Fruit fly (Drosophila melanogaster) whole organism, embryonic: ENCODE measurements around the gene CG9483.

ENCODE experiments used
- Bgb ChIP-seq: fragments of 200-800 bp; sonication (Bioruptor generic); IDR thresholded peaks from 2 replicates; pipeline ENCODE4 v1.3.6; 2022; ENCODE audit warnings: missing biosample characterization, missing genetic modification characterization; ENCODE audit not compliant: partially characterized antibody
- CG1024 ChIP-seq: fragments of 200-800 bp; sonication (Bioruptor generic); IDR thresholded peaks from 2 replicates; pipeline ENCODE4 v1.3.6; 2022; ENCODE audit warnings: missing biosample characterization, missing genetic modification characterization
- CG11560 ChIP-seq: fragments of 200-800 bp; sonication (Bioruptor generic); IDR thresholded peaks from 3 replicates; pipeline ENCODE4 v1.3.6; 2022; ENCODE audit warnings: missing biosample characterization, missing genetic modification characterization
- CG11696 ChIP-seq: fragments of 200-800 bp; sonication (Bioruptor generic); IDR thresholded peaks from 2 replicates; pipeline ENCODE4 v1.3.6; 2022; ENCODE audit warnings: missing biosample characterization, missing genetic modification characterization
- CG12104 ChIP-seq: fragments of 200-800 bp; sonication (Bioruptor generic); optimal IDR thresholded peaks from 3 replicates; lab custom pipeline; 2016; ENCODE audit warnings: missing biosample characterization, missing genetic modification characterization
- CG17186 ChIP-seq: fragments of 200-800 bp; sonication (Bioruptor generic); optimal IDR thresholded peaks from 3 replicates; lab custom pipeline; 2017; ENCODE audit warnings: missing biosample characterization, missing genetic modification reagents, missing genetic modification characterization
- CG17385 ChIP-seq: fragments of 200-800 bp; sonication (Bioruptor generic); optimal IDR thresholded peaks from 3 replicates; lab custom pipeline; 2018; ENCODE audit warnings: missing biosample characterization, mild to moderate bottlenecking, missing genetic modification characterization
- CG4404 ChIP-seq: fragments of 200-800 bp; sonication (Bioruptor generic); IDR thresholded peaks from 2 replicates; pipeline ENCODE4 v1.3.6; 2022; ENCODE audit warnings: missing biosample characterization, missing genetic modification characterization
- CG4707 ChIP-seq: fragments of 200-800 bp; sonication (Bioruptor generic); optimal IDR thresholded peaks from 2 replicates; lab custom pipeline; 2018; ENCODE audit warnings: missing biosample characterization, mild to moderate bottlenecking, missing genetic modification characterization, moderate library complexity
- CG5953 ChIP-seq: fragments of 200-800 bp; sonication (Bioruptor generic); IDR thresholded peaks from 2 replicates; pipeline ENCODE4 v1.3.6; 2022; ENCODE audit warnings: missing biosample characterization, missing genetic modification characterization
- CG7745 ChIP-seq: fragments of 200-800 bp; sonication (Bioruptor generic); optimal IDR thresholded peaks from 2 replicates; lab custom pipeline; 2018; ENCODE audit warnings: missing biosample characterization, mild to moderate bottlenecking, missing genetic modification characterization, moderate library complexity
- CG7987 ChIP-seq: fragments of 200-800 bp; sonication (Bioruptor generic); optimal IDR thresholded peaks from 2 replicates; lab custom pipeline; 2018; ENCODE audit warnings: missing biosample characterization, mild to moderate bottlenecking, missing genetic modification characterization, moderate library complexity
- CG8281 ChIP-seq: fragments of 200-800 bp; sonication (Bioruptor generic); optimal IDR thresholded peaks from 2 replicates; lab custom pipeline; 2018; ENCODE audit warnings: missing biosample characterization, mild to moderate bottlenecking, missing genetic modification characterization, moderate library complexity
- CG9609 ChIP-seq: fragments of 200-800 bp; sonication (Bioruptor generic); optimal IDR thresholded peaks from 3 replicates; lab custom pipeline; 2016; ENCODE audit warnings: missing biosample characterization, missing genetic modification characterization
- H2.0 ChIP-seq: fragments of 200-800 bp; sonication (Bioruptor generic); IDR thresholded peaks from 2 replicates; pipeline ENCODE4 v1.3.6; 2022; ENCODE audit warnings: missing biosample characterization, missing genetic modification characterization
- HmgD ChIP-seq: fragments of 200-800 bp; sonication (Bioruptor generic); optimal IDR thresholded peaks from 3 replicates; lab custom pipeline; 2016; ENCODE audit warnings: missing biosample characterization, missing genetic modification characterization
- Hmx ChIP-seq: fragments of 200-800 bp; sonication (Bioruptor generic); optimal IDR thresholded peaks from 2 replicates; lab custom pipeline; 2016; ENCODE audit warnings: missing biosample characterization, missing genetic modification characterization
- Lhr ChIP-seq: fragments of 200-800 bp; sonication (Bioruptor generic); optimal IDR thresholded peaks from 3 replicates; lab custom pipeline; 2017; ENCODE audit warnings: mild to moderate bottlenecking, missing biosample characterization, missing genetic modification reagents, missing genetic modification characterization
- NC2α ChIP-seq: fragments of 200-800 bp; sonication (Bioruptor generic); optimal IDR thresholded peaks from 2 replicates; lab custom pipeline; 2016; ENCODE audit warnings: missing biosample characterization, missing genetic modification characterization
- Scr ChIP-seq: fragments of 200-800 bp; sonication (Bioruptor generic); IDR thresholded peaks from 2 replicates; pipeline ENCODE4 v1.3.6; 2022; ENCODE audit warnings: missing biosample characterization, missing genetic modification characterization; ENCODE audit not compliant: partially characterized antibody
- Ssrp ChIP-seq: fragments of 200-800 bp; sonication (Bioruptor generic); optimal IDR thresholded peaks from 2 replicates; lab custom pipeline; 2018; ENCODE audit warnings: missing biosample characterization, mild to moderate bottlenecking, missing genetic modification characterization, moderate library complexity
- Tbp ChIP-seq: fragments of >200 bp; optimal IDR thresholded peaks from 2 replicates; lab custom pipeline; 2018; ENCODE audit warnings: missing biosample characterization, missing genetic modification characterization
- ase ChIP-seq: fragments of 200-800 bp; sonication (Bioruptor generic); IDR thresholded peaks from 3 replicates; pipeline ENCODE4 v1.3.6; 2022; ENCODE audit warnings: missing biosample characterization, missing genetic modification characterization
- corto ChIP-seq: fragments of 200-800 bp; sonication (Bioruptor generic); optimal IDR thresholded peaks from 2 replicates; lab custom pipeline; 2016; ENCODE audit warnings: missing biosample characterization, mild to moderate bottlenecking, missing genetic modification characterization, moderate library complexity
- crp ChIP-seq, 2 experiments: fragments of 200-800 bp; sonication (Bioruptor generic); optimal IDR thresholded peaks; 2 replicates in 1 of 2; 3 replicates in 1 of 2; lab custom pipeline; 2017; ENCODE audit warnings: missing biosample characterization in 2 of 2, missing genetic modification characterization in 2 of 2, mild to moderate bottlenecking in 1 of 2, moderate library complexity in 1 of 2
- cwo ChIP-seq: fragments of 200-800 bp; sonication (Bioruptor generic); optimal IDR thresholded peaks from 3 replicates; lab custom pipeline; 2017; ENCODE audit warnings: missing biosample characterization, missing genetic modification characterization, mild to moderate bottlenecking, moderate library complexity, missing genetic modification reagents
- dmrt99B ChIP-seq: fragments of 200-800 bp; sonication (Bioruptor generic); optimal IDR thresholded peaks from 2 replicates; lab custom pipeline; 2018; ENCODE audit warnings: missing biosample characterization, mild to moderate bottlenecking, missing genetic modification characterization, moderate library complexity
- emc ChIP-seq: fragments of 200-800 bp; sonication (Bioruptor generic); optimal IDR thresholded peaks from 2 replicates; lab custom pipeline; 2016; ENCODE audit warnings: missing biosample characterization, missing genetic modification characterization
- ewg ChIP-seq: fragments of 200-800 bp; sonication (Bioruptor generic); optimal IDR thresholded peaks from 3 replicates; lab custom pipeline; 2017; ENCODE audit warnings: mild to moderate bottlenecking, missing biosample characterization, missing genetic modification reagents, missing genetic modification characterization
- fd102C ChIP-seq: fragments of 200-800 bp; sonication (Bioruptor generic); optimal IDR thresholded peaks from 2 replicates; lab custom pipeline; 2018; ENCODE audit warnings: missing biosample characterization, mild to moderate bottlenecking, missing genetic modification characterization, moderate library complexity
- gcm2 ChIP-seq: fragments of 200-800 bp; sonication (Bioruptor generic); optimal IDR thresholded peaks from 2 replicates; lab custom pipeline; 2016; ENCODE audit warnings: missing biosample characterization, missing genetic modification characterization
- gem ChIP-seq: fragments of 200-800 bp; sonication (Bioruptor generic); optimal IDR thresholded peaks from 2 replicates; lab custom pipeline; 2019; ENCODE audit warnings: missing biosample characterization, mild to moderate bottlenecking, missing genetic modification characterization, moderate library complexity
- gsb ChIP-seq: fragments of 200-800 bp; sonication (Bioruptor generic); IDR thresholded peaks from 2 replicates; pipeline ENCODE4 v1.3.6; 2022; ENCODE audit warnings: missing biosample characterization, missing genetic modification characterization
- kay ChIP-seq: fragments of 200-800 bp; sonication (Bioruptor generic); optimal IDR thresholded peaks from 2 replicates; lab custom pipeline; 2016; ENCODE audit warnings: missing biosample characterization, missing genetic modification characterization
- kni ChIP-seq: fragments of 200-800 bp; sonication (Bioruptor generic); optimal IDR thresholded peaks from 3 replicates; lab custom pipeline; 2017; ENCODE audit warnings: mild to moderate bottlenecking, missing biosample characterization, missing genetic modification reagents, missing genetic modification characterization
- lilli ChIP-seq: fragments of 200-800 bp; sonication (Bioruptor generic); optimal IDR thresholded peaks from 3 replicates; lab custom pipeline; 2016; ENCODE audit warnings: missing biosample characterization, missing genetic modification characterization
- mirr ChIP-seq: fragments of 200-800 bp; sonication (Bioruptor generic); optimal IDR thresholded peaks from 3 replicates; lab custom pipeline; 2018; ENCODE audit warnings: missing biosample characterization, mild to moderate bottlenecking, missing genetic modification characterization
- nau ChIP-seq: fragments of 200-800 bp; sonication (Bioruptor generic); optimal IDR thresholded peaks from 3 replicates; lab custom pipeline; 2017; ENCODE audit warnings: missing biosample characterization, mild to moderate bottlenecking, missing genetic modification characterization, missing genetic modification reagents
- otp ChIP-seq: fragments of 200-800 bp; sonication (Bioruptor generic); IDR thresholded peaks from 3 replicates; pipeline ENCODE4, ENCODE4 v1.3.6; 2022; ENCODE audit warnings: missing biosample characterization, missing genetic modification characterization
- peb ChIP-seq: fragments of 200-800 bp; sonication (Bioruptor generic); IDR thresholded peaks from 2 replicates; pipeline ENCODE4 v1.3.6; 2022; ENCODE audit warnings: missing biosample characterization, missing genetic modification characterization
- prd ChIP-seq, 3 experiments: fragments of >200 bp in 2 of 3; fragments of 200-800 bp in 1 of 3; sonication (Bioruptor generic) in 1 of 3; optimal IDR thresholded peaks in 2 of 3; IDR thresholded peaks in 1 of 3; 2 replicates in 2 of 3; 3 replicates in 1 of 3; pipeline versions ENCODE4 v1.3.6 to Lab custom; 2017 to 2022; ENCODE audit warnings: missing biosample characterization in 1 of 3, missing genetic modification characterization in 1 of 3
- pzg ChIP-seq: fragments of 200-800 bp; sonication (Bioruptor generic); optimal IDR thresholded peaks from 3 replicates; lab custom pipeline; 2018; ENCODE audit warnings: missing biosample characterization, mild to moderate bottlenecking, missing genetic modification characterization, moderate library complexity
- sc ChIP-seq, 3 experiments: fragments of >200 bp in 2 of 3; fragments of 200-800 bp in 1 of 3; sonication (Bioruptor generic) in 1 of 3; optimal IDR thresholded peaks; 2 replicates in 2 of 3; 3 replicates in 1 of 3; lab custom pipeline; 2017; ENCODE audit warnings: mild to moderate bottlenecking in 1 of 3, missing biosample characterization in 1 of 3, missing genetic modification characterization in 1 of 3, missing genetic modification reagents in 1 of 3
- scrt ChIP-seq: fragments of 200-800 bp; sonication (Bioruptor generic); optimal IDR thresholded peaks from 2 replicates; lab custom pipeline; 2018; ENCODE audit warnings: missing biosample characterization, mild to moderate bottlenecking, missing genetic modification characterization, moderate library complexity
- seq ChIP-seq: fragments of 200-800 bp; sonication (Bioruptor generic); IDR thresholded peaks from 2 replicates; pipeline ENCODE4 v1.3.6; 2022; ENCODE audit warnings: missing biosample characterization, missing genetic modification characterization
- slp2 ChIP-seq: fragments of 200-800 bp; sonication (Bioruptor generic); optimal IDR thresholded peaks from 2 replicates; lab custom pipeline; 2016; ENCODE audit warnings: missing biosample characterization, missing genetic modification characterization
- tgo ChIP-seq: fragments of 200-800 bp; sonication (Bioruptor generic); IDR thresholded peaks from 3 replicates; pipeline ENCODE4 v1.3.6; 2022; ENCODE audit warnings: missing biosample characterization, missing genetic modification characterization
- trh ChIP-seq: fragments of 200-800 bp; sonication (Bioruptor generic); optimal IDR thresholded peaks from 2 replicates; lab custom pipeline; 2016; ENCODE audit warnings: missing biosample characterization, missing genetic modification characterization
- usp ChIP-seq: fragments of >200 bp; optimal IDR thresholded peaks from 2 replicates; lab custom pipeline; 2017; ENCODE audit warnings: missing biosample characterization, missing genetic modification characterization
- yki ChIP-seq: fragments of >200 bp; optimal IDR thresholded peaks from 3 replicates; lab custom pipeline; 2018
- zen ChIP-seq: fragments of 200-800 bp; sonication (Bioruptor generic); optimal IDR thresholded peaks from 3 replicates; lab custom pipeline; 2018; ENCODE audit warnings: missing biosample characterization, mild to moderate bottlenecking, missing genetic modification characterization, moderate library complexity

Gene CG9483

dm6 chr2L:8842262-8842561 is 24.4 kb upstream of the CG9483 start (continued):
- TF ChIP-seq emc (GFP tag; lab: Kevin White, UChicago) (no peak), prd (optimal IDR thresholded peaks at IDR 0.05; lab: Kevin White, UChicago) (no peak), prd (GFP tag; IDR thresholded peaks at IDR 0.05; lab: Robert Waterston, UW) (peak; percentile 80), zen (tag; lab: Kevin White, UChicago) (peak; percentile 84), slp2 (GFP tag; lab: Kevin White, UChicago) (no peak), CG9609 (GFP tag; lab: Kevin White, UChicago) (no peak), yki (no peak), ewg (GFP tag; lab: Kevin White, UChicago) (no peak), CG5953 (GFP tag; lab: Robert Waterston, UW) (no peak), gcm2 (GFP tag; lab: Kevin White, UChicago) (no peak), fd102C (peak; percentile 82), cwo (GFP tag; lab: Kevin White, UChicago) (no peak), CG17186 (GFP tag; lab: Kevin White, UChicago) (no peak), peb (GFP tag; lab: Robert Waterston, UW) (no peak), gsb (GFP tag; lab: Robert Waterston, UW) (no peak), mirr (GFP tag; lab: Kevin White, UChicago) (no peak), dmrt99B (peak; percentile 35), trh (no peak), crp (GFP tag; optimal IDR thresholded peaks at IDR 0.05; lab: Kevin White, UChicago) (no peak), CG8281 (tag; lab: Kevin White, UChicago) (no peak), seq (GFP tag; lab: Robert Waterston, UW) (no peak), CG17385 (no peak), sc (optimal IDR thresholded peaks at IDR 0.05; lab: Kevin White, UChicago) (no peak), sc (GFP tag; optimal IDR thresholded peaks at IDR 0.05; lab: Kevin White, UChicago) (no peak), otp (GFP tag; lab: Robert Waterston, UW) (no peak), CG7987 (GFP tag; lab: Kevin White, UChicago) (no peak), CG1024 (GFP tag; lab: Robert Waterston, UW) (no peak), Scr (GFP tag; lab: Robert Waterston, UW) (no peak), Ssrp (tag; lab: Kevin White, UChicago) (no peak), tgo (no peak), CG4404 (GFP tag; lab: Robert Waterston, UW) (peak; percentile 57), CG4707 (no peak), kni (no peak), Bgb (no peak), gem (tag; lab: Kevin White, UChicago) (peak; percentile 47), ase (GFP tag; lab: Robert Waterston, UW) (no peak), CG7745 (no peak), lilli (GFP tag; lab: Kevin White, UChicago) (peak; percentile 1), CG11560 (tag; lab: Robert Waterston, UW) (no peak), CG11696 (no peak), corto (no peak), Hmx (GFP tag; lab: Kevin White, UChicago) (no peak), NC2α (no peak), H2.0 (GFP tag; lab: Robert Waterston, UW) (no peak), HmgD (GFP tag; lab: Kevin White, UChicago) (no peak), nau (GFP tag; lab: Kevin White, UChicago) (no peak), scrt (GFP tag; lab: Kevin White, UChicago) (no peak), Lhr (no peak), usp (GFP tag; lab: Kevin White, UChicago) (no peak), pzg (no peak), CG12104 (GFP tag; lab: Kevin White, UChicago) (no peak), kay (no peak), Tbp (no peak)
